Worm (Caenorhabditis elegans) whole organism, L2 larva: ENCODE data around the gene F29A7.6.

Experiments used
- C34F6.9 ChIP-seq: fragments of 150-350 bp; optimal IDR thresholded peaks from 2 replicates; lab custom pipeline; 2014; ENCODE audit warnings: missing biosample characterization, missing genetic modification characterization
- F13H6.1 ChIP-seq: sonication (generic microtip); optimal IDR thresholded peaks from 2 replicates; lab custom pipeline; 2016; ENCODE audit warnings: missing genetic modification characterization, missing compliant biosample characterization
- R02D3.7 ChIP-seq: fragments of 150-350 bp; optimal IDR thresholded peaks from 2 replicates; lab custom pipeline; 2014; ENCODE audit warnings: missing biosample characterization, missing genetic modification characterization
- Y55F3AM.14 ChIP-seq: fragments of 200-800 bp; sonication (Bioruptor generic); optimal IDR thresholded peaks from 2 replicates; lab custom pipeline; 2018; ENCODE audit warnings: mild to moderate bottlenecking, missing genetic modification characterization, missing compliant biosample characterization
- ZK546.5 ChIP-seq: sonication (generic microtip); optimal IDR thresholded peaks from 2 replicates; lab custom pipeline; 2017; ENCODE audit warnings: missing biosample characterization, missing genetic modification characterization
- aly-2 ChIP-seq: fragments of 150-350 bp; optimal IDR thresholded peaks from 2 replicates; lab custom pipeline; 2014; ENCODE audit warnings: missing biosample characterization, missing genetic modification characterization
- ama-1 ChIP-seq: fragments of 150-350 bp; optimal IDR thresholded peaks from 2 replicates; lab custom pipeline; 2018; ENCODE audit warnings: inconsistent platforms
- blmp-1 ChIP-seq: sonication (generic microtip); optimal IDR thresholded peaks from 2 replicates; lab custom pipeline; 2017; ENCODE audit warnings: missing genetic modification characterization, mild to moderate bottlenecking, missing compliant biosample characterization, antibody characterized with exemption, moderate library complexity; ENCODE audit not compliant: insufficient read depth
- ceh-16 ChIP-seq: fragments of 150-350 bp; optimal IDR thresholded peaks from 2 replicates; lab custom pipeline; 2014; ENCODE audit warnings: missing biosample characterization, missing genetic modification characterization
- dmd-4 ChIP-seq: sonication (generic microtip); optimal IDR thresholded peaks from 2 replicates; lab custom pipeline; 2017; ENCODE audit warnings: missing biosample characterization, missing genetic modification characterization
- egl-27 ChIP-seq: sonication (generic microtip); optimal IDR thresholded peaks from 3 replicates; lab custom pipeline; 2017; ENCODE audit warnings: missing biosample characterization, missing genetic modification reagents, missing genetic modification characterization
- elt-1 ChIP-seq: fragments of 150-350 bp; optimal IDR thresholded peaks from 2 replicates; lab custom pipeline; 2014; ENCODE audit warnings: missing biosample characterization, missing genetic modification characterization
- elt-3 ChIP-seq: sonication (generic microtip); optimal IDR thresholded peaks from 2 replicates; lab custom pipeline; 2017; ENCODE audit warnings: missing biosample characterization, missing genetic modification characterization
- lin-13 ChIP-seq: fragments of 150-350 bp; optimal IDR thresholded peaks from 2 replicates; lab custom pipeline; 2014; ENCODE audit warnings: missing biosample characterization, missing genetic modification reagents, missing genetic modification characterization
- lin-39 ChIP-seq: fragments of 150-350 bp; optimal IDR thresholded peaks from 2 replicates; lab custom pipeline; 2014; ENCODE audit warnings: missing biosample characterization, missing genetic modification reagents, missing genetic modification characterization
- lsy-2 ChIP-seq, 2 experiments: fragments of 150-350 bp in 1 of 2; sonication (generic microtip) in 1 of 2; optimal IDR thresholded peaks; 2 replicates each; lab custom pipeline; 2014 to 2017; ENCODE audit warnings: missing biosample characterization in 2 of 2, missing genetic modification characterization in 2 of 2
- mab-5 ChIP-seq: fragments of 150-350 bp; optimal IDR thresholded peaks from 2 replicates; lab custom pipeline; 2014; ENCODE audit warnings: missing biosample characterization, missing genetic modification characterization
- mdl-1 ChIP-seq, 2 experiments: fragments of 150-350 bp in 1 of 2; sonication (generic microtip) in 1 of 2; optimal IDR thresholded peaks; 2 replicates each; lab custom pipeline; 2017; ENCODE audit warnings: missing biosample characterization in 2 of 2, missing genetic modification characterization in 2 of 2
- nhr-10 ChIP-seq: sonication (generic microtip); optimal IDR thresholded peaks from 2 replicates; lab custom pipeline; 2017; ENCODE audit warnings: missing biosample characterization, missing genetic modification characterization
- nhr-11 ChIP-seq: fragments of 150-350 bp; optimal IDR thresholded peaks from 2 replicates; lab custom pipeline; 2014; ENCODE audit warnings: missing biosample characterization, missing genetic modification characterization
- nhr-12 ChIP-seq: fragments of 150-350 bp; optimal IDR thresholded peaks from 2 replicates; lab custom pipeline; 2014; ENCODE audit warnings: missing biosample characterization, missing genetic modification characterization
- nhr-129 ChIP-seq: fragments of 150-350 bp; optimal IDR thresholded peaks from 2 replicates; lab custom pipeline; 2014; ENCODE audit warnings: missing biosample characterization, missing genetic modification characterization
- nhr-21 ChIP-seq: fragments of 150-350 bp; optimal IDR thresholded peaks from 2 replicates; lab custom pipeline; 2014; ENCODE audit warnings: missing biosample characterization, missing genetic modification characterization
- nhr-25 ChIP-seq: fragments of 150-350 bp; sonication (generic microtip); optimal IDR thresholded peaks from 3 replicates; lab custom pipeline; 2014; ENCODE audit warnings: missing biosample characterization, missing genetic modification characterization
- nhr-77 ChIP-seq: fragments of 150-350 bp; optimal IDR thresholded peaks from 2 replicates; lab custom pipeline; 2014; ENCODE audit warnings: missing biosample characterization, missing genetic modification characterization
- peb-1 ChIP-seq: fragments of 150-350 bp; optimal IDR thresholded peaks from 2 replicates; lab custom pipeline; 2014; ENCODE audit warnings: missing biosample characterization, missing genetic modification characterization
- sem-4 ChIP-seq: fragments of 150-350 bp; optimal IDR thresholded peaks from 2 replicates; lab custom pipeline; 2014; ENCODE audit warnings: missing biosample characterization, missing genetic modification reagents, missing genetic modification characterization
- skn-1 ChIP-seq: sonication (generic microtip); optimal IDR thresholded peaks from 2 replicates; lab custom pipeline; 2017; ENCODE audit warnings: missing biosample characterization, missing genetic modification characterization
- sma-9 ChIP-seq, 2 experiments: fragments of 150-350 bp in 1 of 2; sonication (generic microtip) in 1 of 2; optimal IDR thresholded peaks; 2 replicates each; lab custom pipeline; 2014 to 2016; ENCODE audit warnings: missing genetic modification characterization in 2 of 2, mild to moderate bottlenecking in 1 of 2, missing biosample characterization in 1 of 2, missing compliant biosample characterization in 1 of 2, missing genetic modification reagents in 1 of 2, moderate library complexity in 1 of 2
- snpc-4 ChIP-seq: fragments of 150-350 bp; optimal IDR thresholded peaks from 2 replicates; lab custom pipeline; 2014; ENCODE audit warnings: missing biosample characterization, missing genetic modification characterization
- unc-39 ChIP-seq: fragments of 150-350 bp; optimal IDR thresholded peaks from 2 replicates; lab custom pipeline; 2014; ENCODE audit warnings: missing biosample characterization, missing genetic modification characterization
- unc-62 ChIP-seq: fragments of 150-350 bp; optimal IDR thresholded peaks from 2 replicates; lab custom pipeline; 2014; ENCODE audit warnings: missing biosample characterization, missing genetic modification reagents, missing genetic modification characterization
- zag-1 ChIP-seq: fragments of 150-350 bp; optimal IDR thresholded peaks from 2 replicates; lab custom pipeline; 2014; ENCODE audit warnings: missing biosample characterization, missing genetic modification characterization
- ztf-1 ChIP-seq: fragments of 200-800 bp; sonication (Bioruptor generic); conservative IDR thresholded peaks from 2 replicates; pipeline ENCODE4 v1.3.6; 2022; ENCODE audit warnings: missing genetic modification characterization, missing compliant biosample characterization
- ztf-11 ChIP-seq: sonication (generic microtip); optimal IDR thresholded peaks from 2 replicates; lab custom pipeline; 2017; ENCODE audit warnings: missing biosample characterization, missing genetic modification characterization

Gene F29A7.6

ce11 chrII:2734266-2734665 lies 18.1 kb downstream of the F29A7.6 start:
- TF ChIP-seq ama-1 (lab: Kevin White, UChicago) (no peak), aly-2 (no peak), R02D3.7 (no peak), nhr-10 (no peak), snpc-4 (tag; lab: Kevin White, UChicago) (no peak), lsy-2 (tag; optimal IDR thresholded peaks at IDR 0.05; lab: Kevin White, UChicago) (no peak), peb-1 (tag; lab: Kevin White, UChicago) (no peak), nhr-12 (tag; lab: Kevin White, UChicago) (no peak), mdl-1 (tag; optimal IDR thresholded peaks at IDR 0.05; lab: Kevin White, UChicago) (no peak), unc-39 (no peak), egl-27 (tag; lab: Kevin White, UChicago) (no peak)

ce11 chrII:2730647-2731046 lies 21.8 kb downstream of the F29A7.6 start:
- TF ChIP-seq mdl-1 (tag; optimal IDR thresholded peaks at IDR 0.05; lab: Kevin White, UChicago) (no peak), F13H6.1 (no peak)

ce11 chrII:2726774-2727173 lies 25.6 kb downstream of the F29A7.6 start:
- no peak for TF ChIP-seq zag-1 (tag; lab: Kevin White, UChicago)
- no peak for TF ChIP-seq Y55F3AM.14 (GFP tag; lab: Kevin White, UChicago)
- TF ChIP-seq C34F6.9 = peak; percentile 1

ce11 chrII:2725561-2725960 lies 26.9 kb downstream of the F29A7.6 start, which contains the start of the genes T05A8.11 and nep-2:
T05A8.11 (minus strand) TSS chrII:2725661.
nep-2 (minus strand) TSS chrII:2725752.
- TF ChIP-seq skn-1 (tag; lab: Kevin White, UChicago) (no peak), lin-13 (no peak)
- TF ChIP-seq, all 48 proteins: peak for 0

ce11 chrII:2721992-2722391 lies 30.4 kb downstream of the F29A7.6 start:
- TF ChIP-seq blmp-1 (tag; lab: Kevin White, UChicago) (no peak), mab-5 (tag; lab: Kevin White, UChicago) (no peak), lin-39 (no peak), nhr-77 (tag; lab: Kevin White, UChicago) (no peak), nhr-129 (tag; lab: Kevin White, UChicago) (no peak), skn-1 (tag; lab: Kevin White, UChicago) (no peak), ceh-16 (no peak), ztf-1 (GFP tag; lab: Robert Waterston, UW) (no peak), lin-13 (no peak), ZK546.5 (tag; lab: Kevin White, UChicago) (no peak), snpc-4 (tag; lab: Kevin White, UChicago) (no peak), sem-4 (tag; lab: Kevin White, UChicago) (no peak), nhr-11 (tag; lab: Kevin White, UChicago) (no peak), ama-1 (lab: Kevin White, UChicago) (no peak), unc-62 (GFP tag; lab: Kevin White, UChicago) (no peak), nhr-21 (no peak), elt-1 (no peak), nhr-25 (tag; lab: Kevin White, UChicago) (no peak), elt-3 (no peak), mdl-1 (tag; optimal IDR thresholded peaks at IDR 0.05; lab: Kevin White, UChicago) (no peak)
- TF ChIP-seq, all 48 proteins: peak for 0

ce11 chrII:2719212-2719611 lies 33.2 kb downstream of the F29A7.6 start:
- TF ChIP-seq dmd-4 = no peak
- TF ChIP-seq sma-9 (GFP tag; optimal IDR thresholded peaks at IDR 0.05; lab: Kevin White, UChicago) = no peak
- no peak for TF ChIP-seq sma-9 (tag; optimal IDR thresholded peaks at IDR 0.05; lab: Kevin White, UChicago)
- TF ChIP-seq ZK546.5 (tag; lab: Kevin White, UChicago) = no peak
- no peak for TF ChIP-seq ztf-11
- no peak for TF ChIP-seq R02D3.7
- no peak for TF ChIP-seq lsy-2 (tag; optimal IDR thresholded peaks at IDR 0.05; lab: Kevin White, UChicago)
